Worm (Caenorhabditis elegans) whole organism, young adult: Measurements from ENCODE around the gene erh-1.

Source experiments
- B0336.3 ChIP-seq: fragments of 200-800 bp; sonication (Bioruptor generic); IDR thresholded peaks from 2 replicates; pipeline ENCODE4 v1.3.6; 2022; ENCODE audit warnings: missing genetic modification characterization, missing compliant biosample characterization
- F49E8.2 ChIP-seq: sonication (generic microtip); optimal IDR thresholded peaks from 3 replicates; lab custom pipeline; 2017; ENCODE audit warnings: missing genetic modification characterization, mild to moderate bottlenecking, missing compliant biosample characterization, antibody characterized with exemption, moderate library complexity; ENCODE audit not compliant: insufficient read depth
- K11D2.4 ChIP-seq: fragments of 200-800 bp; sonication (Bioruptor generic); IDR thresholded peaks from 2 replicates; pipeline ENCODE4 v1.3.6; 2022; ENCODE audit warnings: missing genetic modification reagents, missing genetic modification characterization, missing compliant biosample characterization
- akir-1 ChIP-seq: fragments of 200-800 bp; sonication (Bioruptor generic); optimal IDR thresholded peaks from 2 replicates; lab custom pipeline; 2018; ENCODE audit warnings: mild to moderate bottlenecking, missing genetic modification characterization, moderate library complexity, missing compliant biosample characterization
- ama-1 ChIP-seq, 3 experiments: fragments of 150-350 bp in 1 of 3; sonication (generic microtip) in 2 of 3; optimal IDR thresholded peaks; 2 replicates each; lab custom pipeline; 2014 to 2018; ENCODE audit warnings: missing biosample characterization in 2 of 3, missing genetic modification characterization in 2 of 3, missing genetic modification reagents in 2 of 3
- madf-10 ChIP-seq: sonication (generic microtip); optimal IDR thresholded peaks from 2 replicates; lab custom pipeline; 2016; ENCODE audit warnings: mild to moderate bottlenecking, missing genetic modification characterization, missing compliant biosample characterization
- sea-2 ChIP-seq: fragments of 200-800 bp; sonication (Bioruptor generic); IDR thresholded peaks from 2 replicates; pipeline ENCODE4 v1.3.6; 2022; ENCODE audit warnings: missing genetic modification characterization, missing compliant biosample characterization
- somi-1 ChIP-seq: fragments of 200-800 bp; sonication (Bioruptor generic); optimal IDR thresholded peaks from 2 replicates; lab custom pipeline; 2018; ENCODE audit warnings: mild to moderate bottlenecking, missing genetic modification characterization, missing compliant biosample characterization

DNA sequence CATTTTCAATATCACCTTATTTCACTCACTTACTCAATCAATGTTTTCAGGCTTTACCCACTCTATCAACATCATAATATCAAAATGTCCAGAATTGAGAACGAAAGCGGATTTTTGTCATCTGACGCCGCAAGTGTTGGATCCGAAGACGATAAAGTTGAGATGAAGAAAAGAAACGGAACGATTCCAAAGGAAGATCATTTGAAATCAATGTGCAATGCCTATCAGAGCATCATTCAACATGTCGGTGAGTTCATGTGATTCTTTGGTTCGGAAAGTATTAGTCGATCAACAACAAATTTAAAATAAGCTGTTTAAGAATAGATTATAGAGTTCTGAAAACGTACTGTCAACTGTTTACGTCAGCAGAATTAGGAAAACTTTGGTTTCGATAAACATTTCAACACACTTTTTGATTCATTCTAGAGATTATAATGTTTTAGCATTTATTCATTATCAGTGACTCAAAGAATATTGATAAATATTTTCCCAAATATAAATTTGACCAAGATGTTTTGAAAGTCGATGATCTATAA lies 14.0 kb downstream of the erh-1 start, which contains the start of gene cat-4:
- TF ChIP-seq F49E8.2 (tag; lab: Kevin White, UChicago), result no peak
- no peak for TF ChIP-seq B0336.3 (GFP tag; lab: Robert Waterston, UW)
- no peak for TF ChIP-seq ama-1 (optimal IDR thresholded peaks at IDR 0.05; lab: Kevin White, UChicago)
- TF ChIP-seq ama-1 (GFP tag; optimal IDR thresholded peaks at IDR 0.05; lab: Kevin White, UChicago), result no peak
- TF ChIP-seq K11D2.4 (GFP tag; lab: Robert Waterston, UW), result no peak
- TF ChIP-seq somi-1 (GFP tag; lab: Kevin White, UChicago), result no peak
- no peak for TF ChIP-seq madf-10 (tag; lab: Kevin White, UChicago)
- TF ChIP-seq sea-2, result no peak
- no peak for TF ChIP-seq akir-1
